Worm (Caenorhabditis elegans): ENCODE results near the gene pat-3.
A peak's percentile ranks its signal among the peaks of the same experiment; 100 is the strongest.

pat-3 gene

ce11 chrIII:3873424-3873823, 40.5 kb downstream of the pat-3 start (continued):
- TF ChIP-seq dmd-4 (tag; optimal IDR thresholded peaks at IDR 0.05) = no peak
- no peak for TF ChIP-seq nhr-77 (tag; optimal IDR thresholded peaks at IDR 0.05)
- no peak for TF ChIP-seq nhr-10 (tag; optimal IDR thresholded peaks at IDR 0.05)
- TF ChIP-seq aly-2 (tag; optimal IDR thresholded peaks at IDR 0.05) = no peak
- no peak for TF ChIP-seq zag-1 (tag; optimal IDR thresholded peaks at IDR 0.05)
- TF ChIP-seq alr-1 (tag; optimal IDR thresholded peaks at IDR 0.05) = no peak
- no peak for TF ChIP-seq unc-39 (tag; optimal IDR thresholded peaks at IDR 0.05)
- no peak for TF ChIP-seq ztf-11 (tag; optimal IDR thresholded peaks at IDR 0.05)
- TF ChIP-seq peb-1 (tag; optimal IDR thresholded peaks at IDR 0.05) = no peak
- TF ChIP-seq Y55F3AM.14 (GFP tag; optimal IDR thresholded peaks at IDR 0.05) = no peak
- no peak for TF ChIP-seq lin-39 (tag; optimal IDR thresholded peaks at IDR 0.05)
- no peak for TF ChIP-seq lin-13 (GFP tag; optimal IDR thresholded peaks at IDR 0.05)
- no peak for TF ChIP-seq nhr-25 (tag; optimal IDR thresholded peaks at IDR 0.05)
- peak; percentile 62 for TF ChIP-seq nhr-129 (tag; optimal IDR thresholded peaks at IDR 0.05)
- no peak for TF ChIP-seq skn-1 (tag; optimal IDR thresholded peaks at IDR 0.05)
- TF ChIP-seq unc-62 (GFP tag; optimal IDR thresholded peaks at IDR 0.05) = no peak

- no peak for TF ChIP-seq ztf-4 (tag; optimal IDR thresholded peaks at IDR 0.05)
Measured at ce11 chrIII:3872978-3873377, 41.0 kb downstream of the pat-3 start.

- TF ChIP-seq fos-1 (tag; optimal IDR thresholded peaks at IDR 0.05) (peak; percentile 55), nhr-25 (tag; optimal IDR thresholded peaks at IDR 0.05) (peak; percentile 28), gmeb-1 (tag; optimal IDR thresholded peaks at IDR 0.05) (no peak)
Measured at ce11 chrIII:3871763-3872486, 42.0 kb downstream of the pat-3 start.

- no peak for TF ChIP-seq lin-39 (tag; optimal IDR thresholded peaks at IDR 0.05)
- no peak for TF ChIP-seq mab-5 (tag; optimal IDR thresholded peaks at IDR 0.05)
- no peak for TF ChIP-seq nhr-129 (tag; optimal IDR thresholded peaks at IDR 0.05)
- no peak for TF ChIP-seq lin-11 (tag; optimal IDR thresholded peaks at IDR 0.05)
- no peak for TF ChIP-seq nhr-77 (tag; optimal IDR thresholded peaks at IDR 0.05)
- TF ChIP-seq fos-1 (tag; optimal IDR thresholded peaks at IDR 0.05) = peak; percentile 36
- TF ChIP-seq zag-1 (tag; optimal IDR thresholded peaks at IDR 0.05) = no peak
- TF ChIP-seq ztf-1 (GFP tag; conservative IDR thresholded peaks at IDR 0.05) = no peak
- TF ChIP-seq sma-9 (GFP tag; optimal IDR thresholded peaks at IDR 0.05) = no peak
- TF ChIP-seq sma-9 (tag; optimal IDR thresholded peaks at IDR 0.05) = no peak
- TF ChIP-seq ceh-82 (tag; optimal IDR thresholded peaks at IDR 0.05) = no peak
- TF ChIP-seq crh-2 (tag; optimal IDR thresholded peaks at IDR 0.05) = peak; percentile 12
- no peak for TF ChIP-seq aly-2 (tag; optimal IDR thresholded peaks at IDR 0.05)
- TF ChIP-seq ZK546.5 (tag; optimal IDR thresholded peaks at IDR 0.05) = no peak
- TF ChIP-seq ztf-4 (tag; optimal IDR thresholded peaks at IDR 0.05) = peak; percentile 25
- TF ChIP-seq unc-62 (GFP tag; optimal IDR thresholded peaks at IDR 0.05) = no peak
- TF ChIP-seq egl-27 (tag; optimal IDR thresholded peaks at IDR 0.05) = no peak
- TF ChIP-seq F13H6.1 (tag; optimal IDR thresholded peaks at IDR 0.05) = no peak
- no peak for TF ChIP-seq mbf-1 (tag; optimal IDR thresholded peaks at IDR 0.05)
- no peak for TF ChIP-seq peb-1 (tag; optimal IDR thresholded peaks at IDR 0.05)
- peak; percentile 68 for TF ChIP-seq nhr-21 (tag; optimal IDR thresholded peaks at IDR 0.05)
- TF ChIP-seq nhr-237 (tag; optimal IDR thresholded peaks at IDR 0.05) = no peak
- TF ChIP-seq unc-55 (GFP tag; optimal IDR thresholded peaks at IDR 0.05) = no peak
- TF ChIP-seq R02D3.7 (tag; optimal IDR thresholded peaks at IDR 0.05) = no peak
- no peak for TF ChIP-seq nhr-23 (tag; optimal IDR thresholded peaks at IDR 0.05)
- TF ChIP-seq Y55F3AM.14 (GFP tag; optimal IDR thresholded peaks at IDR 0.05) = peak; percentile 37
- no peak for TF ChIP-seq lsy-2 (tag; optimal IDR thresholded peaks at IDR 0.05)
- TF ChIP-seq dmd-4 (tag; optimal IDR thresholded peaks at IDR 0.05) = no peak
- TF ChIP-seq elt-3 (tag; optimal IDR thresholded peaks at IDR 0.05) = no peak
- no peak for TF ChIP-seq nhr-6 (tag; optimal IDR thresholded peaks at IDR 0.05)
- TF ChIP-seq nhr-12 (tag; optimal IDR thresholded peaks at IDR 0.05) = no peak
- peak; percentile 19 for TF ChIP-seq ama-1 (optimal IDR thresholded peaks at IDR 0.05)
- no peak for TF ChIP-seq ceh-16 (tag; optimal IDR thresholded peaks at IDR 0.05)
- no peak for TF ChIP-seq unc-39 (tag; optimal IDR thresholded peaks at IDR 0.05)
- TF ChIP-seq sma-3 (GFP tag; optimal IDR thresholded peaks at IDR 0.05) = peak; percentile 17
- TF ChIP-seq nhr-10 (tag; optimal IDR thresholded peaks at IDR 0.05) = no peak
- peak; percentile 48 for TF ChIP-seq nhr-25 (tag; optimal IDR thresholded peaks at IDR 0.05)
- TF ChIP-seq mdl-1 (tag; optimal IDR thresholded peaks at IDR 0.05) = no peak
- TF ChIP-seq snpc-4 (tag; optimal IDR thresholded peaks at IDR 0.05) = no peak
- TF ChIP-seq gmeb-1 (tag; optimal IDR thresholded peaks at IDR 0.05) = peak; percentile 33
- no peak for TF ChIP-seq elt-1 (tag; optimal IDR thresholded peaks at IDR 0.05)
- TF ChIP-seq sem-4 (tag; optimal IDR thresholded peaks at IDR 0.05) = no peak
Measured at ce11 chrIII:3869292-3869781, 44.6 kb downstream of the pat-3 start.

Data from whole organism, L2 larva.